Worm (Caenorhabditis elegans): ENCODE measurements around the gene srv-4.

DNA sequence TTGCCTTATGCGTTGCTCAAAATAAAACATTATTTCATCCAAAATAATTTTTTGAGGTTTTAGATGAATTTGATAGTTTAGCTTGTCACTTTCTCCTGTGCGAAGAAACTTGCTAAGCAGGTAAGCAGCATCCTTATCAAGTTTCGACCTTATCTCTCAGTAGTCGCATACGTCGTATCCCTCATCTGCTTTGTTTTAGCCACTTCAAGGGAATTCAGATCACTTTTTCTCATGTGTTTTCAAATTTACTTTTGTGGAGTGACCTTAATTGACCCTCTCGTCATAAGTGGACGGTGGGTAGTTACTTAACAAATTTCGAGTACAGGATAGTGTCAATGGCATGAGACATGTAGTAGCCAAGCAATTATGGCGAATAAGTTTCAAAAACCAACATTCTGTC is 51.6 kb downstream of the srv-4 start:
- TF ChIP-seq sma-3 (GFP tag; optimal IDR thresholded peaks at IDR 0.05) (no peak), nhr-23 (tag; optimal IDR thresholded peaks at IDR 0.05) (no peak), ceh-16 (tag; optimal IDR thresholded peaks at IDR 0.05) (no peak), unc-39 (tag; optimal IDR thresholded peaks at IDR 0.05) (no peak)
